Fruit fly (Drosophila melanogaster): ENCODE data around the gene CG7857.
A peak's percentile ranks its signal among the peaks of the same experiment; 100 is the strongest.

The CG7857 gene

dm6 chr3L:15516440-15516839 is 11.7 kb upstream of the CG7857 start (continued):
- TF ChIP-seq HmgZ (tag; optimal IDR thresholded peaks at IDR 0.05): peak; percentile 7
- no peak for TF ChIP-seq Bdp1 (GFP tag; optimal IDR thresholded peaks at IDR 0.05)
- TF ChIP-seq croc (GFP tag; conservative IDR thresholded peaks at IDR 0.05): no peak
- peak; percentile 55 for TF ChIP-seq CG2116 (GFP tag; optimal IDR thresholded peaks at IDR 0.05)
- TF ChIP-seq CG7372 (GFP tag; IDR thresholded peaks at IDR 0.05): no peak
- no peak for TF ChIP-seq Nf-YC (tag; optimal IDR thresholded peaks at IDR 0.05)
- TF ChIP-seq Doc3 (GFP tag; IDR thresholded peaks at IDR 0.05; ENCODE audit: partially characterized antibody): 0 out of 3 replicates have a peak, but pooled peaks have one; percentile 36
- no peak for TF ChIP-seq CG11247 (GFP tag; IDR thresholded peaks at IDR 0.05)
- TF ChIP-seq sob (GFP tag; IDR thresholded peaks at IDR 0.05): no peak
- no peak for TF ChIP-seq Camta (GFP tag; optimal IDR thresholded peaks at IDR 0.05)
- no peak for TF ChIP-seq CG4617 (GFP tag; optimal IDR thresholded peaks at IDR 0.05; ENCODE audit: borderline replicate concordance)
- TF ChIP-seq CG10209 (GFP tag; optimal IDR thresholded peaks at IDR 0.05): no peak
- no peak for TF ChIP-seq chinmo (GFP tag; IDR thresholded peaks at IDR 0.05; ENCODE audit: partially characterized antibody)
- peak; percentile 12 for TF ChIP-seq Dp (GFP tag; optimal IDR thresholded peaks at IDR 0.05)
- TF ChIP-seq ato (GFP tag; IDR thresholded peaks at IDR 0.05; ENCODE audit: partially characterized antibody): no peak
- TF ChIP-seq Hey (tag; optimal IDR thresholded peaks at IDR 0.05): no peak
- no peak for TF ChIP-seq dpn (GFP tag; optimal IDR thresholded peaks at IDR 0.05)
- no peak for TF ChIP-seq btn (GFP tag; optimal IDR thresholded peaks at IDR 0.05)
- peak; percentile 14; the same call in 1 of the 3 replicates for TF ChIP-seq CG2199 (GFP tag; IDR thresholded peaks at IDR 0.05)
- no peak for TF ChIP-seq chn (GFP tag; optimal IDR thresholded peaks at IDR 0.05)
- TF ChIP-seq al (GFP tag; IDR thresholded peaks at IDR 0.05): no peak
- no peak for TF ChIP-seq CG8290 (GFP tag; optimal IDR thresholded peaks at IDR 0.05)
- peak in 1 of 2 experiments; percentile 10 for TF ChIP-seq CG8290 (tag; optimal IDR thresholded peaks at IDR 0.05)
- no peak for TF ChIP-seq CG12659 (GFP tag; optimal IDR thresholded peaks at IDR 0.05)
- no peak for TF ChIP-seq wek (GFP tag; optimal IDR thresholded peaks at IDR 0.05)
- no peak for TF ChIP-seq CG11398 (GFP tag; optimal IDR thresholded peaks at IDR 0.05)
- no peak; the same call in 1 of the 2 replicates for TF ChIP-seq Scr (GFP tag; IDR thresholded peaks at IDR 0.05; ENCODE audit: partially characterized antibody)
- peak; percentile 54 for TF ChIP-seq Med (GFP tag)
- TF ChIP-seq emc (GFP tag; optimal IDR thresholded peaks at IDR 0.05): no peak
- no peak for TF ChIP-seq CG12236 (GFP tag; optimal IDR thresholded peaks at IDR 0.05)
- no peak for TF ChIP-seq Meics (GFP tag; optimal IDR thresholded peaks at IDR 0.05)
- no peak for TF ChIP-seq CG7786 (GFP tag; optimal IDR thresholded peaks at IDR 0.05)
- no peak for TF ChIP-seq h (optimal IDR thresholded peaks at IDR 0.05)
- TF ChIP-seq ewg (GFP tag; optimal IDR thresholded peaks at IDR 0.05): no peak
- TF ChIP-seq sens (GFP tag): no peak
- TF ChIP-seq MBD-R2 (GFP tag; IDR thresholded peaks at IDR 0.05): peak; percentile 34; the same call in 1 of the 2 replicates
- no peak for TF ChIP-seq Ets65A (GFP tag)
- TF ChIP-seq Side (GFP tag; optimal IDR thresholded peaks at IDR 0.05): no peak
- no peak for TF ChIP-seq NC2β (GFP tag; optimal IDR thresholded peaks at IDR 0.05)
- TF ChIP-seq BEAF-32 (GFP tag; optimal IDR thresholded peaks at IDR 0.05): peak; percentile 66
- no peak for TF ChIP-seq tup (GFP tag; optimal IDR thresholded peaks at IDR 0.05)
- no peak for TF ChIP-seq CG4404 (GFP tag; IDR thresholded peaks at IDR 0.05)
- no peak for TF ChIP-seq CoRest (tag; optimal IDR thresholded peaks at IDR 0.05)
- no peak for TF ChIP-seq tap (tag; optimal IDR thresholded peaks at IDR 0.05)
- no peak for TF ChIP-seq zen (tag; optimal IDR thresholded peaks at IDR 0.05)
- TF ChIP-seq CG12744 (GFP tag; optimal IDR thresholded peaks at IDR 0.05): no peak
- TF ChIP-seq CG32772 (GFP tag; IDR thresholded peaks at IDR 0.05): no peak
- no peak for TF ChIP-seq pum (GFP tag; optimal IDR thresholded peaks at IDR 0.05)
- TF ChIP-seq CG1792 (GFP tag; optimal IDR thresholded peaks at IDR 0.05): no peak
- no peak; the same call in 1 of the 2 replicates for TF ChIP-seq E2f2 (GFP tag; IDR thresholded peaks at IDR 0.05)
- no peak for TF ChIP-seq Pdp1 (GFP tag; optimal IDR thresholded peaks at IDR 0.05)
- TF ChIP-seq pzg (GFP tag; optimal IDR thresholded peaks at IDR 0.05): peak; percentile 13
